Worm (Caenorhabditis elegans) whole organism, L4 larva: ENCODE data around the gene fbxb-99.

Experiments
- T20F7.1 ChIP-seq: fragments of 200-800 bp; sonication (Bioruptor generic); optimal IDR thresholded peaks from 2 replicates; lab custom pipeline; 2018; ENCODE audit warnings: mild to moderate bottlenecking, missing genetic modification characterization, missing compliant biosample characterization
- Y105C5A.15 ChIP-seq: fragments of 200-800 bp; sonication (Bioruptor generic); IDR thresholded peaks from 2 replicates; pipeline ENCODE4 v1.3.6; 2022; ENCODE audit warnings: missing genetic modification characterization, missing compliant biosample characterization
- Y5F2A.4 ChIP-seq: fragments of 200-800 bp; sonication (Bioruptor generic); optimal IDR thresholded peaks from 2 replicates; lab custom pipeline; 2018; ENCODE audit warnings: mild to moderate bottlenecking, missing genetic modification characterization, missing compliant biosample characterization
- ZK546.5 ChIP-seq, 2 experiments: sonication (generic microtip); optimal IDR thresholded peaks; 2 replicates each; lab custom pipeline; 2017; ENCODE audit warnings: missing biosample characterization in 2 of 2, missing genetic modification characterization in 2 of 2
- ceh-32 ChIP-seq: sonication (generic microtip); optimal IDR thresholded peaks from 2 replicates; lab custom pipeline; 2016; ENCODE audit warnings: mild to moderate bottlenecking, missing genetic modification characterization, missing compliant biosample characterization; ENCODE audit not compliant: poor library complexity
- ces-1 ChIP-seq: fragments of 150-350 bp; sonication (generic microtip); optimal IDR thresholded peaks from 4 replicates; lab custom pipeline; 2014; ENCODE audit warnings: missing biosample characterization, missing genetic modification reagents, missing genetic modification characterization
- dpl-1 ChIP-seq: fragments of 150-350 bp; optimal IDR thresholded peaks from 2 replicates; lab custom pipeline; 2014; ENCODE audit warnings: missing biosample characterization, missing genetic modification reagents, missing genetic modification characterization
- duxl-1 ChIP-seq: sonication (generic microtip); optimal IDR thresholded peaks from 2 replicates; lab custom pipeline; 2016; ENCODE audit warnings: mild to moderate bottlenecking, missing genetic modification characterization, moderate library complexity, missing compliant biosample characterization; ENCODE audit not compliant: poor library complexity
- dve-1 ChIP-seq: sonication (generic microtip); optimal IDR thresholded peaks from 2 replicates; lab custom pipeline; 2017; ENCODE audit warnings: antibody characterized with exemption, mild to moderate bottlenecking, missing genetic modification characterization, missing compliant biosample characterization; ENCODE audit not compliant: insufficient read depth
- egl-27 ChIP-seq: sonication (generic microtip); optimal IDR thresholded peaks from 3 replicates; lab custom pipeline; 2017; ENCODE audit warnings: missing biosample characterization, missing genetic modification reagents, missing genetic modification characterization
- fos-1 ChIP-seq: fragments of 150-350 bp; optimal IDR thresholded peaks from 2 replicates; lab custom pipeline; 2014; ENCODE audit warnings: missing biosample characterization, missing genetic modification characterization
- hif-1 ChIP-seq, 2 experiments: sonication (generic microtip); optimal IDR thresholded peaks; 2 replicates each; lab custom pipeline; 2016 to 2017; ENCODE audit warnings: missing compliant biosample characterization in 2 of 2, missing genetic modification characterization in 2 of 2, missing genetic modification reagents in 2 of 2, missing genotype in 2 of 2, mild to moderate bottlenecking in 1 of 2
- hlh-30 ChIP-seq: sonication (generic microtip); optimal IDR thresholded peaks from 2 replicates; lab custom pipeline; 2017; ENCODE audit warnings: antibody characterized with exemption, mild to moderate bottlenecking, missing genetic modification characterization, missing compliant biosample characterization; ENCODE audit not compliant: insufficient read depth
- jun-1 ChIP-seq: fragments of 150-350 bp; optimal IDR thresholded peaks from 2 replicates; lab custom pipeline; 2014; ENCODE audit warnings: missing biosample characterization, missing genetic modification reagents, missing genetic modification characterization
- lin-15B ChIP-seq: fragments of 150-350 bp; sonication (generic microtip); optimal IDR thresholded peaks from 3 replicates; lab custom pipeline; 2014; ENCODE audit warnings: missing biosample characterization, missing genetic modification characterization
- lin-38 ChIP-seq: fragments of 200-800 bp; sonication (Bioruptor generic); IDR thresholded peaks from 2 replicates; pipeline ENCODE4 v1.3.6; 2022; ENCODE audit warnings: missing genetic modification reagents, missing genetic modification characterization, missing compliant biosample characterization
- mdl-1 ChIP-seq, 2 experiments: fragments of 150-350 bp in 1 of 2; sonication (generic microtip) in 1 of 2; optimal IDR thresholded peaks; 2 replicates each; lab custom pipeline; 2014 to 2017; ENCODE audit warnings: missing biosample characterization in 2 of 2, missing genetic modification characterization in 2 of 2
- mep-1 ChIP-seq: fragments of 150-350 bp; sonication (generic microtip); optimal IDR thresholded peaks from 3 replicates; lab custom pipeline; 2014; ENCODE audit warnings: missing biosample characterization, missing genetic modification characterization
- mxl-3 ChIP-seq: fragments of 200-800 bp; sonication (Bioruptor generic); optimal IDR thresholded peaks from 2 replicates; lab custom pipeline; 2018; ENCODE audit warnings: mild to moderate bottlenecking, missing genetic modification characterization, missing compliant biosample characterization
- nhr-11 ChIP-seq: fragments of 150-350 bp; optimal IDR thresholded peaks from 2 replicates; lab custom pipeline; 2014; ENCODE audit warnings: missing biosample characterization, missing genetic modification characterization
- nhr-237 ChIP-seq: sonication (generic microtip); optimal IDR thresholded peaks from 2 replicates; lab custom pipeline; 2017; ENCODE audit warnings: missing biosample characterization, missing genetic modification characterization
- nhr-25 ChIP-seq: sonication (generic microtip); optimal IDR thresholded peaks from 2 replicates; lab custom pipeline; 2017; ENCODE audit warnings: missing genetic modification characterization, mild to moderate bottlenecking, missing compliant biosample characterization, antibody characterized with exemption, moderate library complexity, borderline replicate concordance; ENCODE audit not compliant: insufficient read depth
- nhr-41 ChIP-seq: fragments of 200-800 bp; sonication (Bioruptor generic); IDR thresholded peaks from 2 replicates; pipeline ENCODE4 v1.3.6; 2022; ENCODE audit warnings: missing genetic modification reagents, missing genetic modification characterization, missing compliant biosample characterization
- nhr-42 ChIP-seq: fragments of 200-800 bp; sonication (Bioruptor generic); IDR thresholded peaks from 2 replicates; pipeline ENCODE4 v1.3.6; 2022; ENCODE audit warnings: missing genetic modification characterization, missing compliant biosample characterization
- nhr-6 ChIP-seq: fragments of 150-350 bp; optimal IDR thresholded peaks from 2 replicates; lab custom pipeline; 2014; ENCODE audit warnings: missing biosample characterization, missing genetic modification characterization
- php-3 ChIP-seq: fragments of 200-800 bp; sonication (Bioruptor generic); IDR thresholded peaks from 2 replicates; pipeline ENCODE4 v1.3.6; 2022; ENCODE audit warnings: missing genetic modification reagents, missing genetic modification characterization, missing compliant biosample characterization
- pqm-1 ChIP-seq: sonication (generic microtip); optimal IDR thresholded peaks from 2 replicates; lab custom pipeline; 2017; ENCODE audit warnings: missing biosample characterization, missing genetic modification characterization
- rbr-2 ChIP-seq: sonication (generic microtip); optimal IDR thresholded peaks from 2 replicates; lab custom pipeline; 2016; ENCODE audit warnings: missing genotype, missing genetic modification characterization, missing compliant biosample characterization
- saeg-2 ChIP-seq: fragments of 200-800 bp; sonication (Bioruptor generic); IDR thresholded peaks from 2 replicates; pipeline ENCODE4 v1.3.6; 2022; ENCODE audit warnings: missing genetic modification reagents, missing genetic modification characterization, missing compliant biosample characterization
- sdz-12 ChIP-seq: fragments of 200-800 bp; sonication (Bioruptor generic); optimal IDR thresholded peaks from 2 replicates; lab custom pipeline; 2018; ENCODE audit warnings: mild to moderate bottlenecking, missing genetic modification characterization, missing compliant biosample characterization
- skn-1 ChIP-seq: fragments of 150-350 bp; optimal IDR thresholded peaks from 2 replicates; lab custom pipeline; 2014; ENCODE audit warnings: missing biosample characterization, missing genetic modification characterization
- unc-130 ChIP-seq: sonication (generic microtip); optimal IDR thresholded peaks from 2 replicates; lab custom pipeline; 2016; ENCODE audit warnings: missing genetic modification reagents, missing genetic modification characterization, missing compliant biosample characterization
- unc-62 ChIP-seq, 3 experiments: fragments of 150-350 bp in 1 of 3; sonication (generic microtip); optimal IDR thresholded peaks in 2 of 3; peaks in 1 of 3; 1 replicate in 1 of 3; 2 replicates in 2 of 3; lab custom pipeline; 2014 to 2017; ENCODE audit warnings: missing biosample characterization in 3 of 3, missing genetic modification characterization in 3 of 3, missing genetic modification reagents in 3 of 3, missing genotype in 1 of 3
- zfp-3 ChIP-seq: fragments of 200-800 bp; sonication (Bioruptor generic); conservative IDR thresholded peaks from 2 replicates; pipeline ENCODE4 v1.3.6; 2022; ENCODE audit warnings: missing genetic modification reagents, missing genetic modification characterization, missing compliant biosample characterization
- zip-11 ChIP-seq: fragments of 200-800 bp; sonication (Bioruptor generic); IDR thresholded peaks from 2 replicates; pipeline ENCODE4 v1.3.6; 2022; ENCODE audit warnings: missing genetic modification characterization, missing compliant biosample characterization
- ztf-7 ChIP-seq: fragments of 150-350 bp; optimal IDR thresholded peaks from 2 replicates; lab custom pipeline; 2014; ENCODE audit warnings: missing biosample characterization, missing genetic modification characterization

The fbxb-99 gene

DNA sequence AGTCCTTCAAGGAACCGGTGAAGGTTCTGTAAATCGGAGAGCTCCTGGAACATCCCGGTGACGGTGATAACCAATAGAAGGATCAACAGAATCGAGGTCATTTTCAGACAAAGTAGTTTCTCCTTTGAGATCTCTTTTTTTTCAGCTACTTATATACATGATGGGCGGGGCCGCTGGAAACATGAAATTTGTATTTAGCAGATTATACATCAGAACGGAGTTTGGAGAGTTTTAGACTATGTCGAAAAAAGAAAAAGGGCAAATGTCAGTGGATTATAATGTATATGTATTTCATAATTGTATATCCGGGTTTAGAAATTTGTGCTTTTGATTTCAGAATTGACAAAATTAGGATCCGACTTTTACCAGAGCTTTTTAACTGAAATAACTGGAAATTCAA lies 10.0 kb upstream of the fbxb-99 start, which contains the start of gene ins-32:
Gene ins-32 (minus strand): TSS at position 101 of the 400 bp plus-strand sequence.
- TF ChIP-seq duxl-1 (tag; lab: Kevin White, UChicago) (no peak), lin-15B (tag; lab: Kevin White, UChicago) (no peak), zfp-3 (GFP tag; lab: Robert Waterston, UW) (no peak), zip-11 (GFP tag; lab: Robert Waterston, UW) (no peak), mxl-3 (GFP tag; lab: Kevin White, UChicago) (no peak), nhr-25 (no peak), mep-1 (no peak), nhr-41 (GFP tag; lab: Robert Waterston, UW) (no peak), Y5F2A.4 (no peak), T20F7.1 (no peak), skn-1 (tag; lab: Kevin White, UChicago) (no peak), dve-1 (tag; lab: Kevin White, UChicago) (no peak)

DNA sequence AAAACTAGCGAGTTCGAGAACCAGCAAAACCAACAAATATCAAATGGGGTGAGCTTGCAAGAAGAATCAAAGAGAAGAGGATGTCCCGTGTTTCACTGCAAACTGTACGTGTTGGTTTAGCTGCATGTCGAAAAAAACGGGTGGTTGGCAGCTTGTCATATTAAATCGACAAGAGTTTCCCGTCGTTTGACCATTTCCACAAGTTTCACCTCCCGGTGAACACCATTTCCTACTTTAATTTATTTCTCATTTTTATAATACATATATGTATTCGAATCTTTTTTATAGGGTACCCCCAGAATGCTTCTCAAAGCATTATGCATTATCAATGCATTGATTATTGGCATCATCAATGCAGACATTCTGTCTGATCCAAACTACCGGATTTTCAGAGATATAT lies 2.1 kb upstream of the fbxb-99 start, which contains the start of gene Y8A9A.2:
Gene Y8A9A.2 (plus strand): TSS at position 301 of the 400 bp plus-strand sequence.
- TF ChIP-seq ceh-32 (tag; lab: Kevin White, UChicago) (no peak), mdl-1 (tag; optimal IDR thresholded peaks at IDR 0.05; lab: Kevin White, UChicago) (no peak), nhr-6 (tag; lab: Kevin White, UChicago) (no peak), sdz-12 (GFP tag; lab: Kevin White, UChicago) (no peak), nhr-42 (no peak), lin-38 (GFP tag; lab: Robert Waterston, UW) (no peak), ztf-7 (no peak), jun-1 (tag; lab: Kevin White, UChicago) (no peak), rbr-2 (tag; lab: Kevin White, UChicago) (no peak), skn-1 (tag; lab: Kevin White, UChicago) (no peak), hlh-30 (tag; lab: Kevin White, UChicago) (no peak)
- TF ChIP-seq, all 104 proteins: peak for 0

DNA sequence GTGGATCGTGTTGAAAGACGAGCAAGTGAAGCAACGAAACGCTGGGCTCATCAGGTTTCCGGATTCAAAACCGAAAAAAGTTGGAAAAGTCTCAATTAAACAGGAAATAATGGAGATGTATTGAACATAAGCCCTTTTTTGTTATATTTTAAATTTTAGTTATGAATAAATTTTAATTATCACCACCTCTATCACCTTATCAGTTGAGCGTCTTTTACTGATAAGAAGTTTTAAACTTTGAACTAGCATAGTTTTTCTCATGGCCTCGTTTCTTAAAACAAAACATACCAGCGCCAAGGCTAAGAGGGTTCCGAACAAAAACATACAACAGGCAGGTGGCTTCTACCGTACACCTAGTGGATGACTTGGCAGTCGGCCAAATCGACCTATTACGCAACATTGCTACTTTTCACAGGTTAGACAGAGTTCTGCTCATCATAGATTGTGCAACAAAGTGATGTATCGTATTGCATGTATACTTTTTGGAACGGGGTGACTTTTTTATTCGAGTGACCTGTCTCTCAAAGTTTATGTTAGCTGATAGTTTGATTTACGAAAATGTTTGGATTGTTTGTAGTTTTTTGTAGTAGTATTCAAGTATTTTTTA lies 4.8 kb downstream of the fbxb-99 start:
- TF ChIP-seq Y105C5A.15 (GFP tag; lab: Robert Waterston, UW) (no peak), mdl-1 (tag; optimal IDR thresholded peaks at IDR 0.05; lab: Kevin White, UChicago) (no peak), ces-1 (GFP tag; lab: Kevin White, UChicago) (no peak), unc-130 (GFP tag; lab: Kevin White, UChicago) (no peak), ZK546.5 (tag; optimal IDR thresholded peaks at IDR 0.05; lab: Kevin White, UChicago) (no peak), hif-1 (tag; optimal IDR thresholded peaks at IDR 0.05; lab: Kevin White, UChicago) (no peak), pqm-1 (tag; lab: Kevin White, UChicago) (peak; percentile 15), dpl-1 (no peak), egl-27 (tag; lab: Kevin White, UChicago) (no peak), php-3 (0 out of 2 replicates have a peak, but pooled peaks have one; percentile 32), nhr-237 (tag; lab: Kevin White, UChicago) (no peak), lin-38 (GFP tag; lab: Robert Waterston, UW) (no peak), fos-1 (tag; lab: Kevin White, UChicago) (no peak), nhr-11 (tag; lab: Kevin White, UChicago) (no peak), dve-1 (tag; lab: Kevin White, UChicago) (no peak), saeg-2 (GFP tag; lab: Robert Waterston, UW) (no peak), unc-62 (GFP tag; optimal IDR thresholded peaks at IDR 0.05 in 1 of 2; lab: Kevin White, UChicago) (peak in 1 of 2 experiments; percentile 20), unc-62 (tag; optimal IDR thresholded peaks at IDR 0.05; lab: Kevin White, UChicago) (no peak)
